Worm (Caenorhabditis elegans) whole organism, L3 larva: ENCODE measurements around the gene alx-1.

Experiments
- R02D3.7 ChIP-seq: fragments of 150-350 bp; optimal IDR thresholded peaks from 2 replicates; lab custom pipeline; 2014; ENCODE audit warnings: missing biosample characterization, missing genetic modification characterization
- ZK546.5 ChIP-seq: sonication (generic microtip); optimal IDR thresholded peaks from 2 replicates; lab custom pipeline; 2017; ENCODE audit warnings: missing biosample characterization, missing genetic modification characterization
- aly-2 ChIP-seq: fragments of 150-350 bp; optimal IDR thresholded peaks from 2 replicates; lab custom pipeline; 2014; ENCODE audit warnings: missing biosample characterization, missing genetic modification characterization
- ceh-28 ChIP-seq: fragments of 150-350 bp; optimal IDR thresholded peaks from 2 replicates; lab custom pipeline; 2014; ENCODE audit warnings: missing biosample characterization, missing genetic modification reagents, missing genetic modification characterization
- ceh-82 ChIP-seq: fragments of 150-350 bp; optimal IDR thresholded peaks from 2 replicates; lab custom pipeline; 2014; ENCODE audit warnings: missing biosample characterization, missing genetic modification characterization
- ceh-9 ChIP-seq: sonication (generic microtip); optimal IDR thresholded peaks from 2 replicates; lab custom pipeline; 2018; ENCODE audit warnings: missing biosample characterization, missing genetic modification characterization
- daf-12 ChIP-seq: fragments of 150-350 bp; optimal IDR thresholded peaks from 2 replicates; lab custom pipeline; 2014; ENCODE audit warnings: missing biosample characterization, missing genetic modification reagents, missing genetic modification characterization
- egl-5 ChIP-seq: fragments of 150-350 bp; optimal IDR thresholded peaks from 2 replicates; lab custom pipeline; 2017; ENCODE audit warnings: missing biosample characterization, missing genetic modification reagents, missing genetic modification characterization, inconsistent platforms
- elt-1 ChIP-seq: fragments of 150-350 bp; optimal IDR thresholded peaks from 2 replicates; lab custom pipeline; 2014; ENCODE audit warnings: missing biosample characterization, missing genetic modification characterization
- fkh-10 ChIP-seq: sonication (generic microtip); optimal IDR thresholded peaks from 2 replicates; lab custom pipeline; 2017; ENCODE audit warnings: missing biosample characterization, missing genetic modification reagents, missing genetic modification characterization
- fkh-2 ChIP-seq: fragments of 150-350 bp; optimal IDR thresholded peaks from 2 replicates; lab custom pipeline; 2014; ENCODE audit warnings: missing biosample characterization, missing genetic modification reagents, missing genetic modification characterization
- fos-1 ChIP-seq: fragments of 150-350 bp; optimal IDR thresholded peaks from 2 replicates; lab custom pipeline; 2014; ENCODE audit warnings: missing biosample characterization, missing genetic modification characterization
- hmg-11 ChIP-seq: sonication (generic microtip); optimal IDR thresholded peaks from 2 replicates; lab custom pipeline; 2016; ENCODE audit warnings: missing genetic modification characterization, missing compliant biosample characterization
- jun-1 ChIP-seq: fragments of 150-350 bp; optimal IDR thresholded peaks from 2 replicates; lab custom pipeline; 2014; ENCODE audit warnings: missing biosample characterization, missing genetic modification reagents, missing genetic modification characterization
- lin-15B ChIP-seq: fragments of 150-350 bp; optimal IDR thresholded peaks from 2 replicates; lab custom pipeline; 2014; ENCODE audit warnings: missing biosample characterization, missing genetic modification characterization
- lsy-12 ChIP-seq: sonication (generic microtip); optimal IDR thresholded peaks from 2 replicates; lab custom pipeline; 2016; ENCODE audit warnings: mild to moderate bottlenecking, missing genetic modification characterization, missing compliant biosample characterization
- mdl-1 ChIP-seq: fragments of 150-350 bp; optimal IDR thresholded peaks from 2 replicates; lab custom pipeline; 2014; ENCODE audit warnings: missing biosample characterization, missing genetic modification characterization
- nfya-1 ChIP-seq: sonication (generic microtip); optimal IDR thresholded peaks from 2 replicates; lab custom pipeline; 2017; ENCODE audit warnings: missing genetic modification characterization, mild to moderate bottlenecking, missing compliant biosample characterization, antibody characterized with exemption, moderate library complexity; ENCODE audit not compliant: insufficient read depth
- nhr-11 ChIP-seq: fragments of 150-350 bp; optimal IDR thresholded peaks from 2 replicates; lab custom pipeline; 2014; ENCODE audit warnings: missing biosample characterization, missing genetic modification characterization
- nhr-23 ChIP-seq: fragments of 150-350 bp; optimal IDR thresholded peaks from 2 replicates; lab custom pipeline; 2014; ENCODE audit warnings: missing biosample characterization, missing genetic modification reagents, missing genetic modification characterization
- nhr-25 ChIP-seq: sonication (generic microtip); optimal IDR thresholded peaks from 2 replicates; lab custom pipeline; 2017; ENCODE audit warnings: missing biosample characterization, missing genetic modification characterization
- nhr-28 ChIP-seq: fragments of 150-350 bp; optimal IDR thresholded peaks from 2 replicates; lab custom pipeline; 2014; ENCODE audit warnings: missing biosample characterization, missing genetic modification characterization
- nhr-43 ChIP-seq: sonication (generic microtip); optimal IDR thresholded peaks from 2 replicates; lab custom pipeline; 2016; ENCODE audit warnings: mild to moderate bottlenecking, missing genetic modification characterization, missing compliant biosample characterization; ENCODE audit not compliant: poor library complexity, severe bottlenecking
- nhr-67 ChIP-seq: fragments of 150-350 bp; optimal IDR thresholded peaks from 2 replicates; lab custom pipeline; 2014; ENCODE audit warnings: missing biosample characterization, missing genetic modification characterization
- pha-4 ChIP-seq: fragments of 150-350 bp; optimal IDR thresholded peaks from 2 replicates; lab custom pipeline; 2014; ENCODE audit warnings: missing biosample characterization, missing genetic modification reagents, missing genetic modification characterization
- pqm-1 ChIP-seq: fragments of 150-350 bp; optimal IDR thresholded peaks from 2 replicates; lab custom pipeline; 2017; ENCODE audit warnings: missing biosample characterization, missing genetic modification characterization, inconsistent platforms
- sea-2 ChIP-seq: fragments of 150-350 bp; sonication (generic microtip); optimal IDR thresholded peaks from 4 replicates; lab custom pipeline; 2014; ENCODE audit warnings: missing biosample characterization, missing genetic modification reagents, missing genetic modification characterization
- snpc-4 ChIP-seq: fragments of 150-350 bp; optimal IDR thresholded peaks from 2 replicates; lab custom pipeline; 2014; ENCODE audit warnings: missing biosample characterization, missing genetic modification characterization
- tbx-2 ChIP-seq: sonication (generic microtip); optimal IDR thresholded peaks from 2 replicates; lab custom pipeline; 2016; ENCODE audit warnings: mild to moderate bottlenecking, missing genetic modification characterization, missing compliant biosample characterization
- unc-62 ChIP-seq: fragments of 150-350 bp; sonication (generic microtip); optimal IDR thresholded peaks from 4 replicates; lab custom pipeline; 2014; ENCODE audit warnings: missing biosample characterization, missing genetic modification reagents, missing genetic modification characterization
- zag-1 ChIP-seq: fragments of 150-350 bp; optimal IDR thresholded peaks from 2 replicates; lab custom pipeline; 2014; ENCODE audit warnings: missing biosample characterization, missing genetic modification characterization
- ztf-11 ChIP-seq: fragments of 150-350 bp; optimal IDR thresholded peaks from 2 replicates; lab custom pipeline; 2014; ENCODE audit warnings: missing biosample characterization, missing genetic modification characterization

Gene alx-1

DNA sequence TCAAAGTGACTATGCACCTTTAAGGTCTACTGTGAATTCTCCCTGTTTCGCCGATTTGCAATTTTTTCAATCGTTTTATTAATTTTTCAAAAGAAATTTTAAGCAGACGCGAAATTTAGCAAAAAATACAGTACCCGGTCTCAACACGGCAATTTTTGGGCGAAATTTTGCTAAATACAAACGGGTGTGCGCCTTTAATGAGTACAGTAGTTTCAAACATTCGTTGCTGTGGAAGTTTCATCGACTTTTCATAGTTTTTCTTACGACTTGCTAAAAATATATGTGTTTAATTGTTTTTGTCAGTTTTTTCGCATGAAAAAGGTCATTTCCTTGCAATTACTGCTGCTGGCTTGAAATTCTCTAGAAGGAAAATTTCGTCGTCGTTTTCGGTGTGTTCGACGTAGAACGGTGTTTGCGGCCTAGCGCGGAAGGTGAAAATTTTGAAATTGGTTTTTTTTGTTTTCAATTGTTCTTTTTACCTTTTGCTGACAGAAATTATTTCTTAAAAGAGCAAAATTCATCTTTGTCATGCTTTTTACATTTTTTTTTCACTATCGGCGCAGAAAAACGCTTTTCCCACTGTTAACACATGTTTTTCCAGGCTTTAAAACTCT is 10.2 kb upstream of the alx-1 start, which contains the start of gene K03H1.7:
TSS of gene K03H1.7 (plus strand) at position 600 of the 614 bp plus-strand sequence.
- TF ChIP-seq sea-2 (GFP tag; lab: Kevin White, UChicago) (no peak), lin-15B (tag; lab: Kevin White, UChicago) (peak; percentile 73), aly-2 (tag; lab: Kevin White, UChicago) (no peak)

DNA sequence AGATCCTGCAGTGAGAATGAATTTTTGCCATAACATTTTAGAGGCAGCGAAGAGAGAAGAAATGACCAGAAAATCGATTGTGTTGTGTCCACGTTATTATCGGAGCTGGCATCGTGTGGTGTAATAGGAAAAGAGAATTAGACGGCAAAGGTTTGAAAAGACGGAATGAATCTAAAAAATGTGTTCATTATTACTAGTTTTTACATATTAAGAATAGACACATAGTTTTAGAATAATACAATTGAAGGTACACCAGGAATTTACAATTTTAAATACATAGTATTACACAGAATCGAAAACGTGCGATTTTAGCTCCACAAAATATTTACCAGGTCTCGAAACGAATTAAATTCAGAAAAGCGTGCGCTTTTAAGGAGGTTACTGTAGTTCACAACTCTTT is 6.9 kb upstream of the alx-1 start, which contains the start of gene K03H1.13:
TSS of gene K03H1.13 (minus strand) at position 101 of the 400 bp plus-strand sequence.
- TF ChIP-seq pha-4 (peak; percentile 6), pqm-1 (no peak), ztf-11 (tag; lab: Kevin White, UChicago) (no peak), ceh-28 (tag; lab: Kevin White, UChicago) (peak; percentile 42), hmg-11 (tag; lab: Kevin White, UChicago) (no peak), fos-1 (tag; lab: Kevin White, UChicago) (no peak), nhr-67 (tag; lab: Kevin White, UChicago) (no peak), ZK546.5 (tag; lab: Kevin White, UChicago) (no peak), elt-1 (tag; lab: Kevin White, UChicago) (no peak), daf-12 (tag; lab: Kevin White, UChicago) (no peak), nfya-1 (tag; lab: Kevin White, UChicago) (peak; percentile 4), lsy-12 (tag; lab: Kevin White, UChicago) (no peak), zag-1 (no peak)

DNA sequence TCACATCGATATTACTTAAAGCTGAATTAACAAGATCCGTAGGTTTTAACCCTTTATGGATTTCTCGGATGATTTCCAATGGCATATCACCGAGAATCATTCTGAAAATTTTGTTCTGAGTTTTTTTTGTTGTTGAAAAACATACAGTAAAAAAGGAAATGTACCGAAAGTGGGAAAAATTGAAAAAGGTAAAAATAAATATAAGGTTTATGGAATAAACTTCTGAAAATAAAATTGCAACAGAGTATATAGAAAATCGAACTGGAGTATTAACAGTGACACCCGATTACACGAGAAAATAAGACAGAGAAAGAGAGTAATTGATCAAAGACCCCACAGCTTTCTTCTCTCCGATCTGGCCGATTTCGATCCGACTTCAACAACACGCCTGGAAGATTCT is 5.3 kb upstream of the alx-1 start, which contains the start of gene K03H1.11:
TSS of gene K03H1.11 (minus strand) at position 101 of the 400 bp plus-strand sequence.
- TF ChIP-seq ceh-28 (tag; lab: Kevin White, UChicago) (no peak), ZK546.5 (tag; lab: Kevin White, UChicago) (no peak), ceh-9 (tag; lab: Kevin White, UChicago) (no peak), sea-2 (GFP tag; lab: Kevin White, UChicago) (no peak), nhr-23 (tag; lab: Kevin White, UChicago) (peak; percentile 13)
- TF ChIP-seq, all 47 proteins: peak for 1

DNA sequence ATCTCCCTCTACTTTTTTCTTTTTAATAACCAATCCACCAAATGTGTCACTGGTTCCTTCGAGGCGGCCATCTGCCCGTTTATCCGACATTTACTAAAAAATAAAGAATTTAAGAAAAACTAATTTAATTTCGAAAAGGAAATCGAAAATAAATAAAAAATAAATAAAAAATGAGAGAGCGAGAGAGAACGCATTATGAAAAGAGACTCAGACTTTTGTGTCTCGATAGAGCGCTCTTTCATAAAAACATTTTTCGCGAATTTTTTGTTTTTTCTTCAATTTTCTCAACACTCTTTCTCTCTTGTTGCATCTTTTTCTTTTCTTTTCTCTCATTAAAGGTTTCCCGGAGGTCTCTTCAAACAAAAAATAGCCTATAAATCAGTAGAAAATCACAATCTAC is 1.0 kb upstream of the alx-1 start, which contains the start of gene mog-1:
TSS of gene mog-1 (minus strand) at position 93 of the 400 bp plus-strand sequence.
- TF ChIP-seq nhr-28 (tag; lab: Kevin White, UChicago) (no peak), pha-4 (peak; percentile 60), ztf-11 (tag; lab: Kevin White, UChicago) (no peak), egl-5 (tag; lab: Kevin White, UChicago) (peak; percentile 11), aly-2 (tag; lab: Kevin White, UChicago) (no peak), lin-15B (tag; lab: Kevin White, UChicago) (peak; percentile 17)

ce11 chrIII:9963447-9963846 is 6.3 kb downstream of the alx-1 start:
- TF ChIP-seq unc-62 (no peak), nhr-11 (tag; lab: Kevin White, UChicago) (no peak), nhr-43 (tag; lab: Kevin White, UChicago) (no peak), snpc-4 (tag; lab: Kevin White, UChicago) (no peak), ZK546.5 (tag; lab: Kevin White, UChicago) (no peak)
- TF ChIP-seq, all 47 proteins: peak for 0

DNA sequence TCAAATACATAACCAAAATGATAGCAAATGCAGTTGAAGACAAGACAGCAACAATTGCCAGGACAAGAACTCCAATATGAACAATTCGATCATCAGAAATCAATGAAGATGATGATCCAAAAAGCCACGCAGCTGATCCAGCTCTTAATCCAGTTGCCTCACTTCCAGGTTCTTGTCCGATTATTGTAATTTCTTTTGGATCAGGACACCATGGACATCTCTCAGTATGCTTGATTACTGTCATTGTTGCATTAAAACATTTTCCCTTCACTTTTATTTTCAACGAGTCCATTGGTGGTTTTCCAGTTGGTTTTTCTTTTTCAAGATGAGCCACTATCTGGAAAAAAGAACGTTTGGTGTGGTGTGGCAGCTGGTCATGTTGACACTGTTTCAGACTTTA is 7.3 kb downstream of the alx-1 start:
- TF ChIP-seq mdl-1 (tag; lab: Kevin White, UChicago) (no peak), nhr-25 (tag; lab: Kevin White, UChicago) (no peak), ceh-82 (tag; lab: Kevin White, UChicago) (no peak), nhr-11 (tag; lab: Kevin White, UChicago) (no peak), jun-1 (tag; lab: Kevin White, UChicago) (no peak), ztf-11 (tag; lab: Kevin White, UChicago) (no peak), R02D3.7 (tag; lab: Kevin White, UChicago) (no peak), aly-2 (tag; lab: Kevin White, UChicago) (no peak), fkh-10 (GFP tag; lab: Kevin White, UChicago) (no peak), ceh-28 (tag; lab: Kevin White, UChicago) (no peak), nhr-23 (tag; lab: Kevin White, UChicago) (no peak), fkh-2 (no peak), pqm-1 (no peak), nhr-43 (tag; lab: Kevin White, UChicago) (no peak), tbx-2 (tag; lab: Kevin White, UChicago) (no peak)
